Worm (Caenorhabditis elegans) whole organism, dauer: ENCODE results near the gene sftd-3.

ENCODE experiments used
- unc-62 ChIP-seq: sonication (generic microtip); optimal IDR thresholded peaks from 2 replicates; lab custom pipeline; 2017; ENCODE audit warnings: missing biosample characterization, missing genetic modification reagents, missing genetic modification characterization

The sftd-3 gene

DNA sequence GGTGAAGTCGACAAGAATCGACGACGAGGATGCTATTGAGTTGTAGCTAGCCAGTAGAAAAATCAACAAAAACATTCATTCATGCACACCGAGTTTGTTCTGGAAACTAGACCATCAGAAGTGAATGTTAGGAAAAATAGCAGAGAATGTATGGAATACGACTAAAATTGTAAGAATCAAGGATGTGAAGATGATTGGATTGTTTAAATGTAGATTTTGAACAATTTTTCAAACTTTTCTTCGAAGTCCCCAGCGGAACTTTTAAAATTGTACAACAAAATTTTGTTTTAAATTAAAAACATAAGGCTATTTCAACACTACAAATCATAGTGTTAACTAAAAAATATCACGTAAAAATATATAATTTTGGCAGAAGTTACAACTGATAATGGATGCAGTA lies 18.7 kb upstream of the sftd-3 start, which contains the start of gene C18E9.7:
TSS of gene C18E9.7 (minus strand) at position 101 of the 400 bp plus-strand sequence.
- no peak for TF ChIP-seq unc-62 (GFP tag; lab: Kevin White, UChicago)

DNA sequence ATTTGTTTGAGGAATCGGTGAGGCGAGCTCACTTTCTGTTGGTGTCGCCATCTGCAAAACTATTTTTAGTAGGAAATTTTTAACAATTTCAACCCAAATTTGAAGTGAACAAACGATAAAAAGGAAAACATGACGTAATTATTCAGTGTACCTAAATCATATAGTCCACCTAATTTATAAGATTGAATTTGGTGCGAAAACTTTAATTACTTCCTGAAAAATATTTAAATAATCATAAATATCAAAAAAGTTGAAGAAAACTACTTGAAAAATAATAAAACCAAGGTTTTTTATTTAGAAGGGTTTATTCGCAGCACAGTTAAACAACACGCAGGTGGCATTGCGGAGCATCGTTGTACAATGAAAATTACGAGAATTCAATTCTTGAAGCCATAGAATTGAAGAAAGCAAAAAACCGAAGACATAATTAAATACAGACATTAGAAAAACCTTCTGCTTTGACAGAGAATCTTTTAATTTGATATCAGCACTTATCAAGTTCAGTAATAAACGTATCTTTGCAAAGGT lies 9.6 kb upstream of the sftd-3 start, which contains the start of gene tomm-40:
TSS of gene tomm-40 (minus strand) at position 51 of the 528 bp plus-strand sequence.
- TF ChIP-seq unc-62 (GFP tag; lab: Kevin White, UChicago) = no peak

DNA sequence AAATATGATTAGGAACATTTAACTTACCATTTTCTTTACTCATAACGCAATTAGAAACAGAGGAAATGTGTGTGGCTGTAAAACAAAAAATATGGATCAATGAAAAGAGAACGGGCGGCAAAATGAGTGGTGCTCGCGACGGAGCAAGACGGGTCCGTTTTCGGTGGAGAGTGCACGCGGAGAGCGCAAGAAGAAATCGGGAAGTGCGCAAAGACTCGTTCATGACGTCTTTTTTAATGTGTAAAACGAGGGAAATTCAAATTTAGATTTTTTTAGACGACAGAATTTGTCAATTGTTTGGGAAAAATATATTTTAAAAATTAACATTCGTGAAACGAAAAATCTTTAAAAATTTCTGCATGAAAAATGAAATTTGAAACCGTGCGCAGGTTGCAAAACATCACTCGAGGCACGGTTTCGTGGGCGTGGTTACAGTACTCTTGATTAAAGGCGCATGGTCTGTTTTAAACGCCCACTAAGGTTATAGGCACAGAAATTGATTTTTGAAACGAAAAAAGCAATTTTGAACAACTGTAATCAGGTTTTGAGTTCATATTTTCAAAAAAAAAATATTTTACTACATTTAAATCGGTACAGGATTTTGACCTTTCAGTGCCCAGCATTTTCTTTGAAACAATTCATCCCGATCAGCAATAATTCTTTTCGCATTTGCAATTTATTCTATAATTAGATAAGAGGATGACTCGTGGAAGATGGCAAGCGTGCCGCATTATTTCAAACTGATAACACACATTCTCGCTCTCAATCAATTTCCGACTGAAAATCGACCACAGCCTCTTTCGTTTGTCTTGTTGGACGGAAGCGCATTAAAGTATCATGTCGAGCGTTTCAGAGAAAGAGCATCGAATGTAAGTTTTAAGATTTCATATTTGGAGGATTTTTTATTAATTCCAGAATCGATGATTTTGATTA lies 5.6 kb upstream of the sftd-3 start, which contains the start of the genes szy-20 and C18E9.5:
TSS of gene szy-20 (minus strand) at position 83 of the 933 bp plus-strand sequence.
TSS of gene C18E9.5 (plus strand) at position 730 of the 933 bp plus-strand sequence.
- TF ChIP-seq unc-62 (GFP tag; lab: Kevin White, UChicago) = no peak

DNA sequence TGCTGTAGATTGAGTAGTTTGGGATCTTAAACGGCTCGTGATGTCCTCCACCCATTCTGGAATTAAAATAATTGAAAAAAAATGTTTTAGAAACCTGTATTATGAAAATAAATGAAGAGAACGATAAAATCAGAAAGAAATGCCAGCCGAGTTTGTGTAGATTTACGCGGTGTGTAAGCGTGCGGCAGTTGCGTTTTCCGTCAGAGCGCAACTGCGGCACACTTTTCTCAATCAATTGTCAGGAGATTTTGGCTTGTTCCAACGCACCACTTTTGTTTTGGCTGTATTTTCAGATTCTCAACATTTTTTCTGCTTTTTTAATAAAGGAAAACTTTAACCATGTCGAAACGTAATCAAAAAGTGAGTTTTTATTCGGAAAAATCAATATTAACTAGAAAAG lies 886 bp upstream of the sftd-3 start, which contains the start of the genes ndub-3 and C18E9.2:
TSS of gene ndub-3 (minus strand) at position 56 of the 400 bp plus-strand sequence.
TSS of gene C18E9.2 (plus strand) at position 172 of the 400 bp plus-strand sequence.
- TF ChIP-seq unc-62 (GFP tag; lab: Kevin White, UChicago) = no peak

DNA sequence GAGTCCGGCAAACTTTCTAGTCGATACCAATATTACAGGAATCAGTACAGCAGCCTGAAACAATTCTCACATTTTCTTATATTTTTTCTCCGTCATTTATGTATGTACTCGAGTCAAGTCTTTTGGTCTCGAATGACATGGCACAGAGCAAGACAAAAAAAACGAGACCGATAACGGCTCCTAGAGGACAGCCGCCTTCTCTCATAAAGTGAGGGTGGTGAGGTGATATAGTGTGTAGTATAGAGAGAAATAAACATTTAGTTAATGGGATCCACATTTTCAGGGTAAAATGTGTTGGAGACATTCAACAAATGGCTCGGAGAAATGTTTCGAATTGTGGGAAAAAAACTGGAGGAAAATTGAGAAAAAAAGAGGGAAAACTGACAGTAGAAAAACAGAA lies 1.7 kb downstream of the sftd-3 start:
- no peak for TF ChIP-seq unc-62 (GFP tag; lab: Kevin White, UChicago)

DNA sequence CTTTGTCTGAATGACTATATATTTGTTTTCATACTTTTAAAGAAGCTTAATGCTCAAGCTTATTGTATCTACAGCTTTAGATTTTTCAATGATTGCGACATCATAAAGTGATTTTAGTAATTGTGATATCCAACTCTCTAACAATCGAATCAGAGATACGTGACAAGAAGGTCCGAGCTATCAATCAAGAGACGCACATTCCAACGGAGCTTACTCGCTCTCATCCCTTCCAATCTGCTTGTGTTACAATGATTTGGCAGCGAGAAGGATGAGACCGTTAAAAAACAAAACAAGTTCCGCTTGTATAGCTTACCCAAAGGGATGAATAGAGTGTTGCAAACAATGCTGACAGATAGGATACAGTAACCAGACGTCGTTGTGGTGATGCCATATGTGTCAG lies 2.5 kb downstream of the sftd-3 start:
- TF ChIP-seq unc-62 (GFP tag; lab: Kevin White, UChicago) = no peak

DNA sequence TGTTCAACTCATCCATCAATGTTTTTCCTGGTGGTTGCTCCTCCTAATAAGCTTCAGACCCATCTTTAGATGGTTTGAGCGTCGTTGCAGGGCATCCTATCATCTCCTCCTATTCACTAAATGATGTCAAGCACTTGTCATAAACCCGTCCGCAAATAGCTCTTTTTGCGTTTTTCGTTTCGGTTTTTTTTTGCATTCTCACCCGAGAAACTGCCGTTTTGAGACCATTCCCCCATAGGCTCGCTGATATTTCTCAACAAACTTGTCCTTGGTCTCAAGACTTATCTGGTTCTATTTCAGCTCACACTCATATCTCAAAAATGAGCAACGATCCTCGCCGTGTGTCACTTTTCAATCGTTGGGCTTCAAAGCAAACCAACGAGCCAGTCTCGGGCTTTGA lies 3.5 kb downstream of the sftd-3 start, which contains the start of gene cal-2:
TSS of gene cal-2 (plus strand) at position 301 of the 400 bp plus-strand sequence.
- no peak for TF ChIP-seq unc-62 (GFP tag; lab: Kevin White, UChicago)

DNA sequence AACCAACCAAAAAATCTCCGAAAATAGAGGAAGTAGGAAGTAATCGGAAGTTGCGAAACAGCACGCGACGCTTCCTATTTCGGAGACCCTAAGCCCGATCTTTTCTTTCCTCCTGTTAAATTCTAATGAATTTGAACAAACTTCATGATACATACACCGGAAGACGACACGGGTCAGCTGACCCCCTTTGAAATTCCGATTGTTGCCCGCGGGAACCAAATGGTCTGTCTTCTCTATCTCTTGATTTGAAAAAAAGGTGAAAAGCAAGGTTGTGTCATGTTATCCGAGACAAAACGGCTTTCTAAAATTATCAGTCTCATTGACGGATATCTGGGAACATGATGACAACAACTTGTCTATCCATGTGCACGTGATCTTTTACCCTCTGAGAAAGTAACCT lies 4.9 kb downstream of the sftd-3 start:
- TF ChIP-seq unc-62 (GFP tag; lab: Kevin White, UChicago) = no peak

DNA sequence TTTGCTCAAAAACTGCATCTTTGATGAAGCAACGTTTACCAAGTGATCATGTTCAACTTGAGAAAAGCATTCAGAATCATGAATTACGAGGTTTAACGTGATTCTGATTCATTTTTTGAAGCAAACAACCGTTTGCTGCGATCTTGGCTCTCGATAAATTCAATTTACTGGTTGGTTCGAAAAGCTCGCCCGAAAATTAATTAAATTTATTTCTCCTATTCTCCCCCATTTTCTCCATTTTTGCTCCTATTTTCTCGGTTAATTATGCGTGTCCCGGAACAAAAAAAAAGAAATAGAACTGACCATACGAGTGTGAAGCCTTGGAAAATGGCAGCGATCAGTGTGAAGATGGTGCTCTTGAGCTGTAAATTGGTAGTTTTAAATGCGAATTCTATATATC lies 7.1 kb downstream of the sftd-3 start:
- no peak for TF ChIP-seq unc-62 (GFP tag; lab: Kevin White, UChicago)

DNA sequence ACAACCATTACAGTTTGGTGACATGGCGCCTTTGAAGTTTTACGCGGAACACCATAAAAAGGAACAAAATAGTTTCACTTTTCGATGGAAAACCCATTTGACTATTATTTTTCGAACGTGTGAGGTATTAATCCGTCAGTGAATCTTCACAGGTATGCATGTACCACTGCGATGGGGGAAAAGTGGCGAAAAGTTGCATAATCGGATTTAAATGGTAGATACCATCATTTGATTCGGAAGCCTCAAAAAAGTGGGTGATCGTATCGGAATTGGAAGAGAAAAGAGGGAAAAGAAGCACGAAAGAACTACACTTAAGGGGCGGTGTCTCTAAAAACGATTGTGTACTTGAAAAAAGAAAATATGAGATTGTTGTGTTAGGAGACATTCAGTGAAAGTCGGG lies 10.2 kb downstream of the sftd-3 start:
- TF ChIP-seq unc-62 (GFP tag; lab: Kevin White, UChicago) = no peak

DNA sequence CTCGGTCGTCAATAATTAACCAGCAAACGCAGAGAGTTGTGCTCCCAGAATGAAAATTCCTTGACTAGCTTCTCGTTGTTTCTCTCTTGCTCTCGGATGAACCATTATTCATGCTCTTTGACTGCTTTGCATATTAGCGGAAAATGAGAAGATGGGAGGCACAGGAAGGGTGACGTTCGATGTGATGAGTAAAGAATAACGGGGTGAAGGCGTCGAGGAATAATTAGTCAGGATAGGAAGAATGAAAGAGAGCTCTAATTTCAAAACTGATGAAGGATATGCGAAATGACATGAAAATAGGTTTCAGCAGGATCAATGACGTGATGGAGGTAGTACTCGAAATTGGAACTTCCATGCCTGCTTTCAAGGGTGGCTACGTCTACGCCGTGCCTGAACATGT lies 12.7 kb downstream of the sftd-3 start:
- TF ChIP-seq unc-62 (GFP tag; lab: Kevin White, UChicago) = no peak

DNA sequence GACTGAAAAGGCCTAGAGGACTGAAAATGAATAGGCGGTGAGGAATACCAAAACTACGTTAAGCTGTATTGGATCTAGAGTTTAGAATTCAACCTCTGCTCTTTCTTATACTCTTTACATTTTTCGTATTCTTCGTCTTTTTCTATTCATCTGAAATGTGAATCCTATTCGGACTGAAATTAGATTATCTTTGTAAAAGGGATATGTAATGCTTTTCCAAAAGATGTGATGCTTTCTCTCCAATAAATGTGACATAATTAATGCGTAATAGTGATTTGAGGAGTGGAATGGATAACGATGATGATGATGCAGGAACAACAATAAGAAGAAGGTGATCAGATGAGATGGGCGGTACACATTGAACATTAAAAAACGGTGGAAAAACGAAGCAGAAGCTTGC lies 15.3 kb downstream of the sftd-3 start:
- TF ChIP-seq unc-62 (GFP tag; lab: Kevin White, UChicago) = no peak

DNA sequence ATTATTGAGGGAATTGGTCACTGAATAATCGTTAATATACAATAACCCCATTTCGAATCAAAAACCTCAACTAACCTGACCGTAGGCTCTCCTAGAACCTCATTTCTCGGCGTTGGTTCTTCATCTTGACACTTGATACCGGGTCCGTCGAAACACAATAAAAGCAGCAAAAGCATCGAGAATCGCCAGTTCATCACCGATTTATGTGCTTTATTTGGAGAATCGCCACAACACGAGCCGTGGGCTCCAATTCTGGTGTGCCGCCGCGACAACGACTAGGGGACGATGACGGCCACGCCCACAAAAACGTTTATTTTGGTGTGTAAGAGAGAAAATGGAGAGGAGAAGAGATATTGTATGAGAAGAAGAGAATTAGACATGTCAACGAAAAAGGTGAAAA lies 16.6 kb downstream of the sftd-3 start, which contains the start of gene cutl-15:
TSS of gene cutl-15 (minus strand) at position 298 of the 400 bp plus-strand sequence.
- no peak for TF ChIP-seq unc-62 (GFP tag; lab: Kevin White, UChicago)

DNA sequence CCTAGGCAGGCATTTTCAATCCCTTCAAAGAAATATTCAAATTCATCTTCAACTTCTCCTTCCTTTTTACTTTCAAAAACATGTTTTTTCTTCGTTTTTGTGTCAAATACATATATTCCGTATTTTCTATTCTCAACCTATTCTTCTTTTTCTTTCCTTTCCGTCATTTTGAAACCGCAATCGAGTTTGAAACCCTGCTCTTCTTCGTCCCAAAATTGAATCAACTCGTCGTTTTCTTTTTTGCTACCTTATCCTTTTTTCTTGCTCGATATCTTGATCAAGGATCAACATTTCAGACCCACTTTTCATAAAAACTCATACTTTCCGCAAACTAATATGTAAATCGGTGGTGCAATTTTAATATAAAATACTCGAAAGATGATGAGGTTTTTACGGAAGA lies 18.8 kb downstream of the sftd-3 start:
- no peak for TF ChIP-seq unc-62 (GFP tag; lab: Kevin White, UChicago)

DNA sequence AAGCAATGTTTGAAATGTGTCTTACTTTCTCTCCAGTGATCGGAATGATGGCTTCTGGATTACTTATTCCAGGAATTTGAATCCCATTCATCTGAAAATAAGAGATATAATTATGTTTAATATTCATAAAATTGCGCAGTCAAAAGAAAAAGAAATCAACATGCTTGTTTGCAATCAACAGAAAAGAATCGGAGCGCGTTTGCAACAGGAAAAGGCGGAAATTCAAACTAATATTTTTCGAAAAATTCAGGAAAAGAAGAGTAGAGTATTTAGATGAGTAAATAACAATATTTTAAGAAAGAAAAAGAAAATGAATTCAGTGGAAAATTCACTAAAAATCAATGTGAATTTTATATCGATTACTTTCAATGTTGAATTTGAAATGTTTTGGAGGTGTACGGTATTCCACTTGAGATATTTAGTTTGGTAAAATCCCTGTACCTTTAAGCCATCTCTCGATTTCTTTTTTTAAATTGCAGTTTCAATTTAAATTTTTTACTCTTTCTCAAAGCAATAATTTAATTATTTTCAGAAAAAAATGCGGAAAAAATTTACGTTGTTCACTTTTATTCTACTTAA lies 23.5 kb downstream of the sftd-3 start, which contains the start of the genes set-17 and T21B10.4:
TSS of gene set-17 (minus strand) at position 127 of the 579 bp plus-strand sequence.
TSS of gene T21B10.4 (plus strand) at position 533 of the 579 bp plus-strand sequence.
- no peak for TF ChIP-seq unc-62 (GFP tag; lab: Kevin White, UChicago)
